Worm (Caenorhabditis elegans): ENCODE measurements around the gene cct-6.
A peak's percentile ranks its signal among the peaks of the same experiment; 100 is the strongest.

DNA sequence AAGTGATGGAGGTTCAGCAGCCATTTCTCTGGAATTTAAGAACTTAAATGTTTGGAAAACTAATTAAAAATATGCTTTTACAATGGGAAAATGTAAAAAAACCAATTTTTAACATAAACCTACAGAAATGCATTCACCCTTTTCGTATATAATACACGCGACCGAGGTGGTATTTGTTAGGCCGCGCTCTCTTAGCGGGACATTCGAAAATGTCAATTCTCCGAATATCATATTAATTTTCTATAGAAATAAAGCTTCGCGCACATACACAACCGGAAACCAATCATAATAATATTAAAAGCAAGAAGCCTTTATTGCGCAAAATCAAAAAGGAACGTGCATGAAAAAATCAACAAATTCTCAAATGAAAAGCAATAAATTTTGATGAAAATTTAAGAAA is 2.2 kb downstream of the cct-6 start, which contains the start of gene ddx-23:
- TF ChIP-seq ceh-45 (GFP tag; IDR thresholded peaks at IDR 0.05) = no peak
- peak; percentile 14 for TF ChIP-seq tbx-2 (tag; optimal IDR thresholded peaks at IDR 0.05)
- TF ChIP-seq ahr-1 (tag; optimal IDR thresholded peaks at IDR 0.05) = no peak
- no peak for TF ChIP-seq rnt-1 (tag; optimal IDR thresholded peaks at IDR 0.05)
- TF ChIP-seq dmd-4 (tag; optimal IDR thresholded peaks at IDR 0.05; ENCODE audit: borderline replicate concordance) = no peak
- TF ChIP-seq C08G9.2 (tag; optimal IDR thresholded peaks at IDR 0.05) = no peak
- TF ChIP-seq fkh-10 (GFP tag; optimal IDR thresholded peaks at IDR 0.05) = no peak
- no peak for TF ChIP-seq dve-1 (tag; optimal IDR thresholded peaks at IDR 0.05)
- TF ChIP-seq nhr-11 (tag; optimal IDR thresholded peaks at IDR 0.05) = no peak
- peak; percentile 7 for TF ChIP-seq fax-1 (tag; optimal IDR thresholded peaks at IDR 0.05)

All from whole organism, late embryonic.